Fruit fly (Drosophila melanogaster) whole organism, embryonic: ENCODE data around the gene CG34149.

ENCODE experiments used
- ATbp ChIP-seq: fragments of 200-800 bp; sonication (Bioruptor generic); optimal IDR thresholded peaks from 2 replicates; lab custom pipeline; 2017; ENCODE audit warnings: missing biosample characterization, mild to moderate bottlenecking, missing genetic modification characterization, missing genetic modification reagents
- Asciz ChIP-seq: fragments of 200-800 bp; sonication (Bioruptor generic); optimal IDR thresholded peaks from 2 replicates; lab custom pipeline; 2017; ENCODE audit warnings: missing biosample characterization, mild to moderate bottlenecking, missing genetic modification characterization, missing genetic modification reagents
- C15 ChIP-seq: fragments of 200-800 bp; sonication (Bioruptor generic); IDR thresholded peaks from 3 replicates; pipeline ENCODE4 v1.3.6; 2022; ENCODE audit warnings: missing biosample characterization, missing genetic modification characterization
- CG10321 ChIP-seq: fragments of 200-800 bp; sonication (Bioruptor generic); IDR thresholded peaks from 2 replicates; pipeline ENCODE4 v1.3.6; 2022; ENCODE audit warnings: missing biosample characterization, missing genetic modification characterization
- CG10366 ChIP-seq: fragments of 200-800 bp; sonication (Bioruptor generic); IDR thresholded peaks from 2 replicates; pipeline ENCODE4 v1.3.6; 2022; ENCODE audit warnings: missing biosample characterization, missing genetic modification characterization
- CG10654 ChIP-seq: fragments of 200-800 bp; sonication (Bioruptor generic); optimal IDR thresholded peaks from 2 replicates; lab custom pipeline; 2016; ENCODE audit warnings: missing biosample characterization, missing genetic modification characterization
- CG11723 ChIP-seq: fragments of 200-800 bp; sonication (Bioruptor generic); optimal IDR thresholded peaks from 2 replicates; lab custom pipeline; 2017; ENCODE audit warnings: missing biosample characterization, mild to moderate bottlenecking, missing genetic modification characterization
- CG12219 ChIP-seq: fragments of 200-800 bp; sonication (Bioruptor generic); optimal IDR thresholded peaks from 3 replicates; lab custom pipeline; 2018; ENCODE audit warnings: missing biosample characterization, mild to moderate bottlenecking, missing genetic modification characterization
- CG15073 ChIP-seq: fragments of 200-800 bp; sonication (Bioruptor generic); optimal IDR thresholded peaks from 2 replicates; lab custom pipeline; 2016; ENCODE audit warnings: missing biosample characterization, missing genetic modification characterization
- CG15269 ChIP-seq: fragments of 200-800 bp; sonication (Bioruptor generic); optimal IDR thresholded peaks from 2 replicates; lab custom pipeline; 2018; ENCODE audit warnings: missing biosample characterization, mild to moderate bottlenecking, missing genetic modification characterization, moderate library complexity
- CG1529 ChIP-seq: fragments of 200-800 bp; sonication (Bioruptor generic); optimal IDR thresholded peaks from 3 replicates; lab custom pipeline; 2018; ENCODE audit warnings: missing biosample characterization, missing genetic modification characterization
- CG17802 ChIP-seq: fragments of 200-800 bp; sonication (Bioruptor generic); optimal IDR thresholded peaks from 2 replicates; lab custom pipeline; 2018; ENCODE audit warnings: missing biosample characterization, mild to moderate bottlenecking, missing genetic modification characterization, moderate library complexity
- CG2712 ChIP-seq: fragments of 200-800 bp; optimal IDR thresholded peaks from 3 replicates; lab custom pipeline; 2019; ENCODE audit warnings: missing biosample characterization, mild to moderate bottlenecking, missing genetic modification characterization, moderate library complexity
- CG3065 ChIP-seq: fragments of 200-800 bp; sonication (Bioruptor generic); optimal IDR thresholded peaks from 2 replicates; lab custom pipeline; 2016; ENCODE audit warnings: missing biosample characterization, missing genetic modification characterization
- CG3838 ChIP-seq: fragments of 200-800 bp; sonication (Bioruptor generic); optimal IDR thresholded peaks from 3 replicates; lab custom pipeline; 2016; ENCODE audit warnings: missing biosample characterization, missing genetic modification characterization
- CG42726 ChIP-seq: fragments of 200-800 bp; sonication (Bioruptor generic); IDR thresholded peaks from 2 replicates; pipeline ENCODE4 v1.3.6; 2022; ENCODE audit warnings: missing biosample characterization, missing genetic modification characterization; ENCODE audit not compliant: partially characterized antibody
- CG6654 ChIP-seq: fragments of 200-800 bp; sonication (Bioruptor generic); optimal IDR thresholded peaks from 2 replicates; lab custom pipeline; 2017; ENCODE audit warnings: missing biosample characterization, mild to moderate bottlenecking, missing genetic modification characterization
- CG6765 ChIP-seq: fragments of 200-800 bp; sonication (Bioruptor generic); optimal IDR thresholded peaks from 3 replicates; lab custom pipeline; 2017; ENCODE audit warnings: missing biosample characterization, mild to moderate bottlenecking, missing genetic modification characterization
- CG6854 ChIP-seq: fragments of 200-800 bp; sonication (Bioruptor generic); optimal IDR thresholded peaks from 3 replicates; lab custom pipeline; 2017; ENCODE audit warnings: missing biosample characterization, mild to moderate bottlenecking, missing genetic modification characterization
- CG7963 ChIP-seq: fragments of 200-800 bp; sonication (Bioruptor generic); IDR thresholded peaks from 3 replicates; pipeline ENCODE4 v1.3.6; 2022; ENCODE audit warnings: missing biosample characterization, missing genetic modification characterization; ENCODE audit not compliant: partially characterized antibody
- D ChIP-seq, 2 experiments: fragments of 200-800 bp in 1 of 2; fragments of >200 bp in 1 of 2; sonication (Bioruptor generic) in 1 of 2; optimal IDR thresholded peaks; 2 replicates in 1 of 2; 3 replicates in 1 of 2; lab custom pipeline; 2017; ENCODE audit warnings: mild to moderate bottlenecking in 1 of 2, missing biosample characterization in 1 of 2, missing genetic modification characterization in 1 of 2, missing genetic modification reagents in 1 of 2
- Dip2 ChIP-seq: fragments of 200-800 bp; sonication (Bioruptor generic); IDR thresholded peaks from 2 replicates; pipeline ENCODE4 v1.3.6; 2022; ENCODE audit warnings: missing biosample characterization, missing genetic modification characterization
- Dp ChIP-seq: fragments of 200-800 bp; sonication (Bioruptor generic); optimal IDR thresholded peaks from 2 replicates; lab custom pipeline; 2018; ENCODE audit warnings: missing biosample characterization, mild to moderate bottlenecking, missing genetic modification characterization, moderate library complexity
- HmgD ChIP-seq: fragments of 200-800 bp; sonication (Bioruptor generic); optimal IDR thresholded peaks from 3 replicates; lab custom pipeline; 2016; ENCODE audit warnings: missing biosample characterization, missing genetic modification characterization
- Hsf ChIP-seq: fragments of 200-800 bp; sonication (Bioruptor generic); optimal IDR thresholded peaks from 3 replicates; lab custom pipeline; 2016; ENCODE audit warnings: missing biosample characterization, missing genetic modification characterization
- MESR4 ChIP-seq: fragments of 200-800 bp; sonication (Bioruptor generic); optimal IDR thresholded peaks from 2 replicates; lab custom pipeline; 2018; ENCODE audit warnings: missing biosample characterization, mild to moderate bottlenecking, missing genetic modification characterization, moderate library complexity
- Optix ChIP-seq: fragments of 200-800 bp; sonication (Bioruptor generic); IDR thresholded peaks from 3 replicates; pipeline ENCODE4 v1.3.6; 2022; ENCODE audit warnings: missing biosample characterization, missing genetic modification characterization
- PHDP ChIP-seq: fragments of 200-800 bp; sonication (Bioruptor generic); optimal IDR thresholded peaks from 3 replicates; lab custom pipeline; 2018; ENCODE audit warnings: missing biosample characterization, mild to moderate bottlenecking, missing genetic modification characterization, moderate library complexity
- Tbp ChIP-seq: fragments of >200 bp; optimal IDR thresholded peaks from 2 replicates; lab custom pipeline; 2018; ENCODE audit warnings: missing biosample characterization, missing genetic modification characterization
- bowl ChIP-seq: fragments of 200-800 bp; sonication (Bioruptor generic); IDR thresholded peaks from 2 replicates; pipeline ENCODE4 v1.3.6; 2022; ENCODE audit warnings: missing biosample characterization, missing genetic modification characterization
- cato ChIP-seq: fragments of 200-800 bp; sonication (Bioruptor generic); optimal IDR thresholded peaks from 2 replicates; lab custom pipeline; 2016; ENCODE audit warnings: missing biosample characterization, missing genetic modification characterization, borderline replicate concordance
- cwo ChIP-seq: fragments of 200-800 bp; sonication (Bioruptor generic); optimal IDR thresholded peaks from 3 replicates; lab custom pipeline; 2017; ENCODE audit warnings: missing biosample characterization, missing genetic modification characterization, mild to moderate bottlenecking, moderate library complexity, missing genetic modification reagents
- danr ChIP-seq: fragments of 200-800 bp; sonication (Bioruptor generic); IDR thresholded peaks from 2 replicates; pipeline ENCODE4 v1.3.6; 2022; ENCODE audit warnings: missing biosample characterization, missing genetic modification characterization
- fd102C ChIP-seq: fragments of 200-800 bp; sonication (Bioruptor generic); optimal IDR thresholded peaks from 2 replicates; lab custom pipeline; 2018; ENCODE audit warnings: missing biosample characterization, mild to moderate bottlenecking, missing genetic modification characterization, moderate library complexity
- gcm2 ChIP-seq: fragments of 200-800 bp; sonication (Bioruptor generic); optimal IDR thresholded peaks from 2 replicates; lab custom pipeline; 2016; ENCODE audit warnings: missing biosample characterization, missing genetic modification characterization
- gsb-n ChIP-seq: fragments of 200-800 bp; sonication (Bioruptor generic); optimal IDR thresholded peaks from 3 replicates; lab custom pipeline; 2018; ENCODE audit warnings: missing biosample characterization, mild to moderate bottlenecking, missing genetic modification characterization
- her ChIP-seq: fragments of 200-800 bp; sonication (Bioruptor generic); optimal IDR thresholded peaks from 2 replicates; lab custom pipeline; 2016; ENCODE audit warnings: missing biosample characterization, missing genetic modification characterization
- hth ChIP-seq: fragments of >200 bp; optimal IDR thresholded peaks from 2 replicates; lab custom pipeline; 2017; ENCODE audit warnings: inconsistent platforms
- jing ChIP-seq: fragments of 200-800 bp; sonication (Bioruptor generic); optimal IDR thresholded peaks from 2 replicates; lab custom pipeline; 2018; ENCODE audit warnings: missing biosample characterization, mild to moderate bottlenecking, missing genetic modification characterization
- ken ChIP-seq: fragments of 200-800 bp; sonication (Bioruptor generic); IDR thresholded peaks from 3 replicates; pipeline ENCODE4 v1.3.6; 2022; ENCODE audit warnings: missing biosample characterization, missing genetic modification characterization
- lilli ChIP-seq: fragments of 200-800 bp; sonication (Bioruptor generic); optimal IDR thresholded peaks from 3 replicates; lab custom pipeline; 2016; ENCODE audit warnings: missing biosample characterization, missing genetic modification characterization
- oc ChIP-seq: fragments of 200-800 bp; sonication (Bioruptor generic); optimal IDR thresholded peaks from 2 replicates; lab custom pipeline; 2018; ENCODE audit warnings: missing biosample characterization, mild to moderate bottlenecking, missing genetic modification characterization, moderate library complexity
- prd ChIP-seq, 3 experiments: fragments of >200 bp in 2 of 3; fragments of 200-800 bp in 1 of 3; sonication (Bioruptor generic) in 1 of 3; optimal IDR thresholded peaks in 2 of 3; IDR thresholded peaks in 1 of 3; 2 replicates in 2 of 3; 3 replicates in 1 of 3; pipeline versions ENCODE4 v1.3.6 to Lab custom; 2017 to 2022; ENCODE audit warnings: missing biosample characterization in 1 of 3, missing genetic modification characterization in 1 of 3
- row ChIP-seq: fragments of 200-800 bp; sonication (Bioruptor generic); IDR thresholded peaks from 3 replicates; pipeline ENCODE4 v1.3.6; 2022; ENCODE audit warnings: missing biosample characterization, missing genetic modification characterization
- sima ChIP-seq: fragments of 200-800 bp; sonication (Bioruptor generic); optimal IDR thresholded peaks from 2 replicates; lab custom pipeline; 2016; ENCODE audit warnings: missing biosample characterization, missing genetic modification characterization
- sisA ChIP-seq: fragments of 200-800 bp; sonication (Bioruptor generic); IDR thresholded peaks from 2 replicates; pipeline ENCODE4 v1.3.6; 2022; ENCODE audit warnings: missing biosample characterization, missing genetic modification characterization
- sna ChIP-seq: fragments of 200-800 bp; sonication (Bioruptor generic); IDR thresholded peaks from 2 replicates; pipeline ENCODE4 v1.3.6; 2022; ENCODE audit warnings: missing biosample characterization, missing genetic modification characterization; ENCODE audit not compliant: partially characterized antibody
- tx ChIP-seq: fragments of 200-800 bp; sonication (Bioruptor generic); optimal IDR thresholded peaks from 2 replicates; lab custom pipeline; 2016; ENCODE audit warnings: missing biosample characterization, missing genetic modification characterization
- vvl ChIP-seq: fragments of 200-800 bp; sonication (Bioruptor generic); IDR thresholded peaks from 2 replicates; pipeline ENCODE4 v1.3.6; 2022; ENCODE audit warnings: missing biosample characterization, missing genetic modification characterization
- z ChIP-seq: fragments of 200-800 bp; sonication (Bioruptor generic); IDR thresholded peaks from 3 replicates; pipeline ENCODE4 v1.3.6; 2022; ENCODE audit warnings: missing biosample characterization, missing genetic modification characterization

CG34149 gene

DNA sequence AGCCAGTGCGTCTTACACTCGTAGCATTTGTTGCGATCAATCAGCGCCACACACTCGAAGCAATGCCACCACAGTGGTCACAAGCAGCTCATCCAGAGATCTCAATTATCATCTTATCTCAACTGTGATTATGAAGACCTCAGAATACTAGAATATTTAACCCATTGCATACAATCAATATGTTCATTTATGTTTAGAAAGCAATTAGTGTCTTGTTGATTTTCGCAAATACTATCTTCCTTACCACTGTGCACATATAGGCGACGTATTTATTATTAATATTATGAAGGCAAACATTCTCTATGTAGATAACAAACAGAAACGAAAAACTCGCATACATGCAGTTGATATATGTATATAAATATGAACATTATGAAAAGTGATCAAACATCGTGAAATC lies 21.1 kb upstream of the CG34149 start (continued):
- TF ChIP-seq Dip2 (GFP tag; lab: Robert Waterston, UW): no peak
- peak; percentile 53 for TF ChIP-seq CG3838 (GFP tag; lab: Kevin White, UChicago)
- no peak for TF ChIP-seq prd (optimal IDR thresholded peaks at IDR 0.05; lab: Kevin White, UChicago)
- TF ChIP-seq prd (GFP tag; IDR thresholded peaks at IDR 0.05; lab: Robert Waterston, UW): peak; percentile 79
- peak; percentile 67; the same call in 2 of the 3 replicates for TF ChIP-seq row (GFP tag; lab: Robert Waterston, UW)
- TF ChIP-seq hth (lab: Kevin White, UChicago): no peak
- peak; percentile 59; the same call in 2 of the 3 replicates for TF ChIP-seq ken (GFP tag; lab: Robert Waterston, UW)
- no peak for TF ChIP-seq MESR4 (GFP tag; lab: Kevin White, UChicago)
- TF ChIP-seq sisA (GFP tag; lab: Robert Waterston, UW): peak; percentile 46; the same call in 1 of the 2 replicates
- TF ChIP-seq z (GFP tag; lab: Robert Waterston, UW): no peak
- peak; percentile 58 for TF ChIP-seq danr
- TF ChIP-seq CG7963 (GFP tag; lab: Robert Waterston, UW): no peak
- TF ChIP-seq CG15269: peak; percentile 56
- TF ChIP-seq tx: no peak
- TF ChIP-seq Asciz (GFP tag; lab: Kevin White, UChicago): peak; percentile 92
- TF ChIP-seq CG6654 (GFP tag; lab: Kevin White, UChicago): no peak
- TF ChIP-seq CG12219 (GFP tag; lab: Kevin White, UChicago): peak; percentile 44
- peak; percentile 57 for TF ChIP-seq CG10654 (GFP tag; lab: Kevin White, UChicago)
- no peak for TF ChIP-seq CG42726 (GFP tag; lab: Robert Waterston, UW)
- TF ChIP-seq CG3065 (GFP tag; lab: Kevin White, UChicago): peak; percentile 48
- peak; percentile 20 for TF ChIP-seq HmgD
- TF ChIP-seq oc (tag; lab: Kevin White, UChicago): peak; percentile 86
- TF ChIP-seq Dp: no peak
- TF ChIP-seq gsb-n (tag; lab: Kevin White, UChicago): peak; percentile 74
- TF ChIP-seq Hsf (GFP tag; lab: Kevin White, UChicago): peak; percentile 51
- TF ChIP-seq CG10366 (GFP tag; lab: Robert Waterston, UW): peak; percentile 50
- peak; percentile 77 for TF ChIP-seq PHDP (tag; lab: Kevin White, UChicago)
- TF ChIP-seq CG17802 (tag; lab: Kevin White, UChicago): peak; percentile 63
- TF ChIP-seq CG10321 (GFP tag; lab: Robert Waterston, UW): no peak
- TF ChIP-seq CG11723 (GFP tag; lab: Kevin White, UChicago): peak; percentile 47
- TF ChIP-seq CG6854 (GFP tag; lab: Kevin White, UChicago): no peak
- peak; percentile 23 for TF ChIP-seq jing (GFP tag; lab: Kevin White, UChicago)
- peak; percentile 54 for TF ChIP-seq cwo (GFP tag; lab: Kevin White, UChicago)
- TF ChIP-seq lilli (GFP tag; lab: Kevin White, UChicago): peak; percentile 52
- peak; percentile 87 for TF ChIP-seq vvl (GFP tag; lab: Robert Waterston, UW)
- peak; percentile 77 for TF ChIP-seq ATbp (GFP tag; lab: Kevin White, UChicago)
- TF ChIP-seq CG15073: peak; percentile 10
- no peak for TF ChIP-seq D (optimal IDR thresholded peaks at IDR 0.05; lab: Kevin White, UChicago)
- peak; percentile 82 for TF ChIP-seq D (GFP tag; optimal IDR thresholded peaks at IDR 0.05; lab: Kevin White, UChicago)
- peak; percentile 79 for TF ChIP-seq CG2712 (tag; lab: Kevin White, UChicago)
- TF ChIP-seq sna: no peak
- TF ChIP-seq sima (GFP tag; lab: Kevin White, UChicago): no peak
- TF ChIP-seq cato: peak; percentile 64
- TF ChIP-seq Optix (GFP tag; lab: Robert Waterston, UW): peak; percentile 60; the same call in 1 of the 3 replicates
- peak; percentile 81 for TF ChIP-seq CG1529 (GFP tag; lab: Kevin White, UChicago)
- no peak for TF ChIP-seq CG6765 (GFP tag; lab: Kevin White, UChicago)
- TF ChIP-seq C15 (GFP tag; lab: Robert Waterston, UW): no peak
- no peak for TF ChIP-seq Tbp (GFP tag; lab: Kevin White, UChicago)
- TF ChIP-seq her: no peak
- TF ChIP-seq fd102C (GFP tag; lab: Kevin White, UChicago): no peak
- peak; percentile 49; the same call in 1 of the 2 replicates for TF ChIP-seq bowl (GFP tag; lab: Robert Waterston, UW)
- peak; percentile 32 for TF ChIP-seq gcm2 (GFP tag; lab: Kevin White, UChicago)
